Worm (Caenorhabditis elegans) whole organism, L2 larva: Measurements from ENCODE around the gene dcaf-1.

Source experiments
- F13H6.1 ChIP-seq: sonication (generic microtip); optimal IDR thresholded peaks from 2 replicates; lab custom pipeline; 2016; ENCODE audit warnings: missing genetic modification characterization, missing compliant biosample characterization
- R02D3.7 ChIP-seq: fragments of 150-350 bp; optimal IDR thresholded peaks from 2 replicates; lab custom pipeline; 2014; ENCODE audit warnings: missing biosample characterization, missing genetic modification characterization
- Y55F3AM.14 ChIP-seq: fragments of 200-800 bp; sonication (Bioruptor generic); optimal IDR thresholded peaks from 2 replicates; lab custom pipeline; 2018; ENCODE audit warnings: mild to moderate bottlenecking, missing genetic modification characterization, missing compliant biosample characterization
- alr-1 ChIP-seq: fragments of 150-350 bp; optimal IDR thresholded peaks from 2 replicates; lab custom pipeline; 2014; ENCODE audit warnings: missing biosample characterization, missing genetic modification characterization
- aly-2 ChIP-seq: fragments of 150-350 bp; optimal IDR thresholded peaks from 2 replicates; lab custom pipeline; 2014; ENCODE audit warnings: missing biosample characterization, missing genetic modification characterization
- ama-1 ChIP-seq: fragments of 150-350 bp; optimal IDR thresholded peaks from 2 replicates; lab custom pipeline; 2018; ENCODE audit warnings: inconsistent platforms
- blmp-1 ChIP-seq: sonication (generic microtip); optimal IDR thresholded peaks from 2 replicates; lab custom pipeline; 2017; ENCODE audit warnings: missing genetic modification characterization, mild to moderate bottlenecking, missing compliant biosample characterization, antibody characterized with exemption, moderate library complexity; ENCODE audit not compliant: insufficient read depth
- ceh-16 ChIP-seq: fragments of 150-350 bp; optimal IDR thresholded peaks from 2 replicates; lab custom pipeline; 2014; ENCODE audit warnings: missing biosample characterization, missing genetic modification characterization
- ceh-82 ChIP-seq: fragments of 150-350 bp; optimal IDR thresholded peaks from 2 replicates; lab custom pipeline; 2014; ENCODE audit warnings: missing biosample characterization, missing genetic modification characterization
- crh-2 ChIP-seq: sonication (generic microtip); optimal IDR thresholded peaks from 2 replicates; lab custom pipeline; 2017; ENCODE audit warnings: missing biosample characterization, missing genetic modification characterization
- dmd-4 ChIP-seq: sonication (generic microtip); optimal IDR thresholded peaks from 2 replicates; lab custom pipeline; 2017; ENCODE audit warnings: missing biosample characterization, missing genetic modification characterization
- egl-27 ChIP-seq: sonication (generic microtip); optimal IDR thresholded peaks from 3 replicates; lab custom pipeline; 2017; ENCODE audit warnings: missing biosample characterization, missing genetic modification reagents, missing genetic modification characterization
- fos-1 ChIP-seq: fragments of 150-350 bp; optimal IDR thresholded peaks from 2 replicates; lab custom pipeline; 2014; ENCODE audit warnings: missing biosample characterization, missing genetic modification characterization
- gmeb-1 ChIP-seq: fragments of 150-350 bp; optimal IDR thresholded peaks from 2 replicates; lab custom pipeline; 2014; ENCODE audit warnings: missing biosample characterization, missing genetic modification characterization
- lin-13 ChIP-seq: fragments of 150-350 bp; optimal IDR thresholded peaks from 2 replicates; lab custom pipeline; 2014; ENCODE audit warnings: missing biosample characterization, missing genetic modification reagents, missing genetic modification characterization
- lin-39 ChIP-seq: fragments of 150-350 bp; optimal IDR thresholded peaks from 2 replicates; lab custom pipeline; 2014; ENCODE audit warnings: missing biosample characterization, missing genetic modification reagents, missing genetic modification characterization
- lsy-2 ChIP-seq, 2 experiments: fragments of 150-350 bp in 1 of 2; sonication (generic microtip) in 1 of 2; optimal IDR thresholded peaks; 2 replicates each; lab custom pipeline; 2014 to 2017; ENCODE audit warnings: missing biosample characterization in 2 of 2, missing genetic modification characterization in 2 of 2
- mab-5 ChIP-seq: fragments of 150-350 bp; optimal IDR thresholded peaks from 2 replicates; lab custom pipeline; 2014; ENCODE audit warnings: missing biosample characterization, missing genetic modification characterization
- mbf-1 ChIP-seq: sonication (generic microtip); optimal IDR thresholded peaks from 2 replicates; lab custom pipeline; 2017; ENCODE audit warnings: missing biosample characterization, missing genetic modification characterization
- mdl-1 ChIP-seq, 2 experiments: fragments of 150-350 bp in 1 of 2; sonication (generic microtip) in 1 of 2; optimal IDR thresholded peaks; 2 replicates each; lab custom pipeline; 2017; ENCODE audit warnings: missing biosample characterization in 2 of 2, missing genetic modification characterization in 2 of 2
- nhr-10 ChIP-seq: sonication (generic microtip); optimal IDR thresholded peaks from 2 replicates; lab custom pipeline; 2017; ENCODE audit warnings: missing biosample characterization, missing genetic modification characterization
- nhr-12 ChIP-seq: fragments of 150-350 bp; optimal IDR thresholded peaks from 2 replicates; lab custom pipeline; 2014; ENCODE audit warnings: missing biosample characterization, missing genetic modification characterization
- nhr-129 ChIP-seq: fragments of 150-350 bp; optimal IDR thresholded peaks from 2 replicates; lab custom pipeline; 2014; ENCODE audit warnings: missing biosample characterization, missing genetic modification characterization
- nhr-21 ChIP-seq: fragments of 150-350 bp; optimal IDR thresholded peaks from 2 replicates; lab custom pipeline; 2014; ENCODE audit warnings: missing biosample characterization, missing genetic modification characterization
- nhr-25 ChIP-seq: fragments of 150-350 bp; sonication (generic microtip); optimal IDR thresholded peaks from 3 replicates; lab custom pipeline; 2014; ENCODE audit warnings: missing biosample characterization, missing genetic modification characterization
- nhr-6 ChIP-seq: fragments of 150-350 bp; optimal IDR thresholded peaks from 2 replicates; lab custom pipeline; 2014; ENCODE audit warnings: missing biosample characterization, missing genetic modification characterization
- nhr-77 ChIP-seq: fragments of 150-350 bp; optimal IDR thresholded peaks from 2 replicates; lab custom pipeline; 2014; ENCODE audit warnings: missing biosample characterization, missing genetic modification characterization
- peb-1 ChIP-seq: fragments of 150-350 bp; optimal IDR thresholded peaks from 2 replicates; lab custom pipeline; 2014; ENCODE audit warnings: missing biosample characterization, missing genetic modification characterization
- sem-4 ChIP-seq: fragments of 150-350 bp; optimal IDR thresholded peaks from 2 replicates; lab custom pipeline; 2014; ENCODE audit warnings: missing biosample characterization, missing genetic modification reagents, missing genetic modification characterization
- sma-3 ChIP-seq: sonication (generic microtip); optimal IDR thresholded peaks from 2 replicates; lab custom pipeline; 2016; ENCODE audit warnings: missing genetic modification reagents, missing genetic modification characterization, missing compliant biosample characterization
- sma-9 ChIP-seq, 2 experiments: fragments of 150-350 bp in 1 of 2; sonication (generic microtip) in 1 of 2; optimal IDR thresholded peaks; 2 replicates each; lab custom pipeline; 2014 to 2016; ENCODE audit warnings: missing genetic modification characterization in 2 of 2, mild to moderate bottlenecking in 1 of 2, missing biosample characterization in 1 of 2, missing compliant biosample characterization in 1 of 2, missing genetic modification reagents in 1 of 2, moderate library complexity in 1 of 2
- unc-39 ChIP-seq: fragments of 150-350 bp; optimal IDR thresholded peaks from 2 replicates; lab custom pipeline; 2014; ENCODE audit warnings: missing biosample characterization, missing genetic modification characterization
- unc-62 ChIP-seq: fragments of 150-350 bp; optimal IDR thresholded peaks from 2 replicates; lab custom pipeline; 2014; ENCODE audit warnings: missing biosample characterization, missing genetic modification reagents, missing genetic modification characterization
- zag-1 ChIP-seq: fragments of 150-350 bp; optimal IDR thresholded peaks from 2 replicates; lab custom pipeline; 2014; ENCODE audit warnings: missing biosample characterization, missing genetic modification characterization
- ztf-1 ChIP-seq: fragments of 200-800 bp; sonication (Bioruptor generic); conservative IDR thresholded peaks from 2 replicates; pipeline ENCODE4 v1.3.6; 2022; ENCODE audit warnings: missing genetic modification characterization, missing compliant biosample characterization
- ztf-4 ChIP-seq: fragments of 150-350 bp; optimal IDR thresholded peaks from 2 replicates; lab custom pipeline; 2014; ENCODE audit warnings: missing biosample characterization, missing genetic modification characterization

The dcaf-1 gene

DNA sequence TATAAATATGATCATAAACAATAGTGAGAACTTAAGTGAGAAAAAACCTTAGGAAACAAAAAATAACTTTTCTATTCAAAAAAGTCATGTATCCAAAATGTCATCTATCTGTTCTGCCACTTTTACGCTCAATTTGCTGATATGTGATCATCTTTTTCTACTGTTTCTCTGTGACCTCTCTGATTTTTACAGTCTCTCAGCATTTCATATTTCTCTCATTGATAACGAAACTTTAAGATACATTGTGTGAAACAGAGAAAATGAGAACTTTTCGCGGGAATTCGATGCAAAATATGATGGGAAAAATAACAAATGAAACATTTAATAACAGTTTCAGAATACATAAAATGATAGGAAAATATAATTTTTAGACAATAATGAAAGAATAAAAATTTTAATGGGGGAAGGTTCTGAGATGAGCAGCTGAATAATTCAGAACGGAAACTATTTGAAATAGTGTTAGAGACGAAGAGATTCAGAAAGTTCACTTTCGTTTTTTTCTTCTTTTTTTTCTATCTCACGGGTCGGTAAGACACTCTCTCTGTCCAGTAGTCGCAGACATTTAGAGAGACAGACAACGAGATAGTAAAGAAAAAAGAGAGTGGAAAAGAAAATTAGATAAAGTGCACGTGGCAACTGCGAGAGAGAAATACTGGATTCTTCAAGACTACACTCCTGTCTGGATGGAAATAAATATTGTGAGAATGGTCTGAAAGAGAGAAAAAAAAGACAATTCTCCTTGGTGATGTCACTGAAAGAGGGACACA is 29.1 kb downstream of the dcaf-1 start (continued):
- TF ChIP-seq F13H6.1 (tag; lab: Kevin White, UChicago) (peak; percentile 85), egl-27 (tag; lab: Kevin White, UChicago) (peak; percentile 69), sem-4 (tag; lab: Kevin White, UChicago) (peak; percentile 19)

DNA sequence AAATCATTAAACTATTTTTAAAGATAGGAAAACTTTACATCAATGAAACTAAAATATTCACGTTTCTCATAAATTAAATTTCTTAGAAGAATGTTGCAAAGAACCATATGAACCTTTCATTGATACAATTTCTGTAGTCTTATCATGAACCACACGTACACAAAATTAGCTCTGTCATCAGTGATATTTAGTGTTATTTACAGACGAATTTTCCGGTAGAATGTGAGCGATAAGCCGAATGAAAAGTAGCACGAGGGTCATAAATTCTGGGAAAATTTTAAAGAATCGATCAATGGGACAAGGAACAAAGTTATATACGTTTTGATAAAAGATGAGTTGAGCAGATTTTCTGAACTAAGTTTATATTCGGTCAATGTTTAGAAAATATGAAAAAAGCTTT is 30.0 kb downstream of the dcaf-1 start:
- TF ChIP-seq gmeb-1: peak; percentile 13
- TF ChIP-seq sma-9 (GFP tag; optimal IDR thresholded peaks at IDR 0.05; lab: Kevin White, UChicago): peak; percentile 75
- no peak for TF ChIP-seq sma-9 (tag; optimal IDR thresholded peaks at IDR 0.05; lab: Kevin White, UChicago)
- no peak for TF ChIP-seq unc-39
- no peak for TF ChIP-seq egl-27 (tag; lab: Kevin White, UChicago)
- TF ChIP-seq nhr-21 (tag; lab: Kevin White, UChicago): no peak
- TF ChIP-seq nhr-25: no peak
- TF ChIP-seq ztf-1 (GFP tag; lab: Robert Waterston, UW): no peak
- no peak for TF ChIP-seq lin-13 (GFP tag; lab: Kevin White, UChicago)
- no peak for TF ChIP-seq blmp-1 (tag; lab: Kevin White, UChicago)
- no peak for TF ChIP-seq nhr-12 (tag; lab: Kevin White, UChicago)
- TF ChIP-seq sma-3: no peak
- peak; percentile 71 for TF ChIP-seq crh-2 (tag; lab: Kevin White, UChicago)
- no peak for TF ChIP-seq Y55F3AM.14 (GFP tag; lab: Kevin White, UChicago)
- no peak for TF ChIP-seq peb-1 (tag; lab: Kevin White, UChicago)
- no peak for TF ChIP-seq alr-1
- no peak for TF ChIP-seq nhr-10 (tag; lab: Kevin White, UChicago)
- TF ChIP-seq nhr-77: no peak
- TF ChIP-seq R02D3.7 (tag; lab: Kevin White, UChicago): no peak
- TF ChIP-seq mdl-1 (tag; optimal IDR thresholded peaks at IDR 0.05; lab: Kevin White, UChicago): peak in 1 of 2 experiments; percentile 30
- peak; percentile 32 for TF ChIP-seq F13H6.1 (tag; lab: Kevin White, UChicago)
- TF ChIP-seq nhr-129 (tag; lab: Kevin White, UChicago): peak; percentile 32
- no peak for TF ChIP-seq ztf-4 (tag; lab: Kevin White, UChicago)
- TF ChIP-seq fos-1: peak; percentile 73
- no peak for TF ChIP-seq lsy-2 (tag; optimal IDR thresholded peaks at IDR 0.05; lab: Kevin White, UChicago)
- TF ChIP-seq, all 48 proteins: peak for 7

DNA sequence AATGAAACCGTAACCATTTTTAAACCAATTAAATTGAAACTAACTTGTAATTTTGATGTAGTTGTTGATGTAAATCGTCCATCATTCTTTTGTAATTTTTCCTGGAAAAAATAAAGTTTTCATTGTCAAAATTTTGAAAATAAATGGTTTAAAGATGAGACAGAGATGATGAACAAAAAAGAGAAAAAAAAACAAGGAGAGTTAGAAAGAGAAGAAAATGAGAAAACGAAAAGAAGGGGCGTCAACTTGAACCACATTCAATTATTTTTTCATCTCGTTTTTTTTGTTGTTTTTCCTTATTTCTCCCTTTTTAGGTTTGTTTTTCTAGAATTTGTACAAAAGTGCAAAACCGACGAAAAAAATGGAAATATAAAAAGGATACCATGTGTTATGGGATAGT is 31.0 kb downstream of the dcaf-1 start, which contains the start of gene nhr-34:
Gene nhr-34 (minus strand): TSS at position 101 of the 400 bp plus-strand sequence.
- TF ChIP-seq ama-1 (no peak), mdl-1 (tag; optimal IDR thresholded peaks at IDR 0.05; lab: Kevin White, UChicago) (no peak), nhr-6 (tag; lab: Kevin White, UChicago) (no peak), mbf-1 (tag; lab: Kevin White, UChicago) (no peak), lin-39 (tag; lab: Kevin White, UChicago) (no peak), ceh-16 (no peak), peb-1 (tag; lab: Kevin White, UChicago) (no peak), nhr-77 (no peak), ceh-82 (tag; lab: Kevin White, UChicago) (no peak), alr-1 (no peak), zag-1 (tag; lab: Kevin White, UChicago) (no peak), crh-2 (tag; lab: Kevin White, UChicago) (no peak), mab-5 (tag; lab: Kevin White, UChicago) (no peak), lsy-2 (tag; optimal IDR thresholded peaks at IDR 0.05; lab: Kevin White, UChicago) (no peak), unc-62 (GFP tag; lab: Kevin White, UChicago) (no peak), Y55F3AM.14 (GFP tag; lab: Kevin White, UChicago) (no peak), dmd-4 (tag; lab: Kevin White, UChicago) (no peak), aly-2 (tag; lab: Kevin White, UChicago) (no peak), sma-9 (GFP tag; optimal IDR thresholded peaks at IDR 0.05; lab: Kevin White, UChicago) (no peak), sma-9 (tag; optimal IDR thresholded peaks at IDR 0.05; lab: Kevin White, UChicago) (no peak), R02D3.7 (tag; lab: Kevin White, UChicago) (no peak)
- TF ChIP-seq, all 48 proteins: peak for 0
